Fruit fly (Drosophila melanogaster) whole organism, embryonic: ENCODE results near the gene Spc25.

Experiments
- CG10462 ChIP-seq: fragments of 200-800 bp; sonication (Bioruptor generic); optimal IDR thresholded peaks from 2 replicates; lab custom pipeline; 2016; ENCODE audit warnings: missing biosample characterization, missing genetic modification characterization
- CG10565 ChIP-seq: fragments of 200-800 bp; sonication (Bioruptor generic); optimal IDR thresholded peaks from 3 replicates; lab custom pipeline; 2016; ENCODE audit warnings: missing biosample characterization, mild to moderate bottlenecking, missing genetic modification characterization
- CG12104 ChIP-seq: fragments of 200-800 bp; sonication (Bioruptor generic); optimal IDR thresholded peaks from 3 replicates; lab custom pipeline; 2016; ENCODE audit warnings: missing biosample characterization, missing genetic modification characterization
- CG12155 ChIP-seq: fragments of 200-800 bp; sonication (Bioruptor generic); optimal IDR thresholded peaks from 3 replicates; lab custom pipeline; 2016; ENCODE audit warnings: missing biosample characterization, missing genetic modification characterization
- CG12236 ChIP-seq: fragments of 200-800 bp; sonication (Bioruptor generic); optimal IDR thresholded peaks from 2 replicates; lab custom pipeline; 2016; ENCODE audit warnings: missing biosample characterization, missing genetic modification characterization
- CG13424 ChIP-seq: fragments of 200-800 bp; sonication (Bioruptor generic); optimal IDR thresholded peaks from 2 replicates; lab custom pipeline; 2019; ENCODE audit warnings: missing biosample characterization, mild to moderate bottlenecking, missing genetic modification characterization, moderate library complexity
- CG13624 ChIP-seq: fragments of 200-800 bp; sonication (Bioruptor generic); optimal IDR thresholded peaks from 2 replicates; lab custom pipeline; 2016; ENCODE audit warnings: missing biosample characterization, missing genetic modification characterization
- CG13894 ChIP-seq: fragments of 200-800 bp; sonication (Bioruptor generic); optimal IDR thresholded peaks from 3 replicates; lab custom pipeline; 2018; ENCODE audit warnings: missing biosample characterization, mild to moderate bottlenecking, missing genetic modification characterization, moderate library complexity
- CG14710 ChIP-seq: fragments of 200-800 bp; sonication (Bioruptor generic); optimal IDR thresholded peaks from 3 replicates; lab custom pipeline; 2019; ENCODE audit warnings: missing biosample characterization, mild to moderate bottlenecking, missing genetic modification characterization, moderate library complexity
- CG15696 ChIP-seq: fragments of 200-800 bp; sonication (Bioruptor generic); optimal IDR thresholded peaks from 2 replicates; lab custom pipeline; 2019; ENCODE audit warnings: missing biosample characterization, mild to moderate bottlenecking, missing genetic modification characterization, moderate library complexity
- CG18764 ChIP-seq: fragments of 200-800 bp; sonication (Bioruptor generic); optimal IDR thresholded peaks from 3 replicates; lab custom pipeline; 2016; ENCODE audit warnings: missing biosample characterization, missing genetic modification characterization
- CG2712 ChIP-seq: fragments of 200-800 bp; optimal IDR thresholded peaks from 3 replicates; lab custom pipeline; 2019; ENCODE audit warnings: missing biosample characterization, mild to moderate bottlenecking, missing genetic modification characterization, moderate library complexity
- CG30020 ChIP-seq: fragments of 200-800 bp; optimal IDR thresholded peaks from 2 replicates; lab custom pipeline; 2019; ENCODE audit warnings: missing biosample characterization, mild to moderate bottlenecking, missing genetic modification characterization, moderate library complexity
- CG31365 ChIP-seq: fragments of 200-800 bp; sonication (Bioruptor generic); optimal IDR thresholded peaks from 2 replicates; lab custom pipeline; 2018; ENCODE audit warnings: missing biosample characterization, mild to moderate bottlenecking, missing genetic modification characterization
- CG32767 ChIP-seq: fragments of 200-800 bp; sonication (Bioruptor generic); IDR thresholded peaks from 2 replicates; pipeline ENCODE4 v1.3.6; 2022; ENCODE audit warnings: missing biosample characterization, missing genetic modification characterization
- CG3847 ChIP-seq: fragments of 200-800 bp; sonication (Bioruptor generic); IDR thresholded peaks from 2 replicates; pipeline ENCODE4 v1.3.6; 2022; ENCODE audit warnings: missing biosample characterization, missing genetic modification characterization
- CG42726 ChIP-seq: fragments of 200-800 bp; sonication (Bioruptor generic); IDR thresholded peaks from 2 replicates; pipeline ENCODE4 v1.3.6; 2022; ENCODE audit warnings: missing biosample characterization, missing genetic modification characterization; ENCODE audit not compliant: partially characterized antibody
- CG4424 ChIP-seq: fragments of 200-800 bp; sonication (Bioruptor generic); optimal IDR thresholded peaks from 3 replicates; lab custom pipeline; 2016; ENCODE audit warnings: missing biosample characterization, missing genetic modification characterization
- CG8478 ChIP-seq: fragments of >200 bp; optimal IDR thresholded peaks from 2 replicates; lab custom pipeline; 2018
- CG8765 ChIP-seq: fragments of 200-800 bp; sonication (Bioruptor generic); IDR thresholded peaks from 2 replicates; pipeline ENCODE4 v1.3.6; 2022; ENCODE audit warnings: missing biosample characterization, missing genetic modification characterization
- CG8924 ChIP-seq: fragments of 200-800 bp; optimal IDR thresholded peaks from 3 replicates; lab custom pipeline; 2019; ENCODE audit warnings: missing biosample characterization, mild to moderate bottlenecking, missing genetic modification characterization, moderate library complexity
- CTCF ChIP-seq: fragments of 200-800 bp; sonication (Bioruptor generic); optimal IDR thresholded peaks from 2 replicates; lab custom pipeline; 2017; ENCODE audit warnings: missing biosample characterization, mild to moderate bottlenecking, missing genetic modification characterization, moderate library complexity
- Dfd ChIP-seq, 2 experiments: fragments of >200 bp; optimal IDR thresholded peaks; 2 replicates each; lab custom pipeline; 2017; ENCODE audit warnings: missing biosample characterization in 2 of 2, missing genetic modification characterization in 2 of 2
- Dp ChIP-seq: fragments of 200-800 bp; sonication (Bioruptor generic); optimal IDR thresholded peaks from 2 replicates; lab custom pipeline; 2018; ENCODE audit warnings: missing biosample characterization, mild to moderate bottlenecking, missing genetic modification characterization, moderate library complexity
- E2f1 ChIP-seq: fragments of 200-800 bp; sonication (Bioruptor generic); IDR thresholded peaks from 2 replicates; pipeline ENCODE4 v1.3.6; 2022; ENCODE audit warnings: missing biosample characterization, missing genetic modification characterization
- Hand ChIP-seq: fragments of 200-800 bp; sonication (Bioruptor generic); optimal IDR thresholded peaks from 2 replicates; lab custom pipeline; 2017; ENCODE audit warnings: mild to moderate bottlenecking, missing biosample characterization, missing genetic modification reagents, missing genetic modification characterization
- Lhr ChIP-seq: fragments of 200-800 bp; sonication (Bioruptor generic); optimal IDR thresholded peaks from 3 replicates; lab custom pipeline; 2017; ENCODE audit warnings: mild to moderate bottlenecking, missing biosample characterization, missing genetic modification reagents, missing genetic modification characterization
- Lim3 ChIP-seq: fragments of 200-800 bp; sonication (Bioruptor generic); IDR thresholded peaks from 2 replicates; pipeline ENCODE4 v1.3.6; 2022; ENCODE audit warnings: missing biosample characterization, missing genetic modification characterization
- Lpt ChIP-seq: fragments of >200 bp; optimal IDR thresholded peaks from 2 replicates; lab custom pipeline; 2018; ENCODE audit warnings: missing biosample characterization, missing genetic modification characterization
- Med ChIP-seq: fragments of 200-800 bp; sonication (Bioruptor generic); peaks from one replicate; lab custom pipeline; 2016; ENCODE audit warnings: missing biosample characterization, missing genetic modification characterization, mild to moderate bottlenecking, inconsistent platforms, moderate library complexity
- NC2α ChIP-seq: fragments of 200-800 bp; sonication (Bioruptor generic); optimal IDR thresholded peaks from 2 replicates; lab custom pipeline; 2016; ENCODE audit warnings: missing biosample characterization, missing genetic modification characterization
- Opbp ChIP-seq: fragments of 200-800 bp; sonication (Bioruptor generic); IDR thresholded peaks from 3 replicates; pipeline ENCODE4 v1.3.6; 2022; ENCODE audit warnings: missing biosample characterization, missing genetic modification characterization; ENCODE audit not compliant: partially characterized antibody
- Poxn ChIP-seq: fragments of 200-800 bp; sonication (Bioruptor generic); IDR thresholded peaks from 2 replicates; pipeline ENCODE4 v1.3.6; 2022; ENCODE audit warnings: missing biosample characterization, missing genetic modification characterization
- Sox102F ChIP-seq: fragments of 200-800 bp; sonication (Bioruptor generic); optimal IDR thresholded peaks from 2 replicates; lab custom pipeline; 2018; ENCODE audit warnings: missing biosample characterization, mild to moderate bottlenecking, missing genetic modification characterization, moderate library complexity
- Taf1 ChIP-seq: fragments of 200-800 bp; sonication (Bioruptor generic); IDR thresholded peaks from 2 replicates; pipeline ENCODE4 v1.3.6; 2022; ENCODE audit warnings: missing biosample characterization, missing genetic modification characterization
- Xrp1 ChIP-seq: fragments of 200-800 bp; sonication (Bioruptor generic); IDR thresholded peaks from 2 replicates; pipeline ENCODE4 v1.3.6; 2022; ENCODE audit warnings: missing biosample characterization, missing genetic modification characterization
- bigmax ChIP-seq: fragments of 200-800 bp; sonication (Bioruptor generic); optimal IDR thresholded peaks from 2 replicates; lab custom pipeline; 2018; ENCODE audit warnings: missing biosample characterization, mild to moderate bottlenecking, missing genetic modification characterization
- da ChIP-seq: fragments of 200-800 bp; sonication (Bioruptor generic); optimal IDR thresholded peaks from 2 replicates; lab custom pipeline; 2016; ENCODE audit warnings: missing biosample characterization, missing genetic modification characterization
- disco-r ChIP-seq: fragments of 200-800 bp; sonication (Bioruptor generic); optimal IDR thresholded peaks from 2 replicates; lab custom pipeline; 2016; ENCODE audit warnings: missing biosample characterization, missing genetic modification characterization
- esg ChIP-seq: fragments of 200-800 bp; sonication (Bioruptor generic); conservative IDR thresholded peaks from 2 replicates; pipeline ENCODE4 v1.3.6; 2022; ENCODE audit warnings: missing biosample characterization, missing genetic modification characterization
- fd102C ChIP-seq: fragments of 200-800 bp; sonication (Bioruptor generic); optimal IDR thresholded peaks from 2 replicates; lab custom pipeline; 2018; ENCODE audit warnings: missing biosample characterization, mild to moderate bottlenecking, missing genetic modification characterization, moderate library complexity
- fd96Cb ChIP-seq: fragments of 200-800 bp; sonication (Bioruptor generic); optimal IDR thresholded peaks from 2 replicates; lab custom pipeline; 2018; ENCODE audit warnings: missing biosample characterization, mild to moderate bottlenecking, missing genetic modification characterization, moderate library complexity
- fu2 ChIP-seq: fragments of 200-800 bp; sonication (Bioruptor generic); optimal IDR thresholded peaks from 2 replicates; lab custom pipeline; 2016; ENCODE audit warnings: missing biosample characterization, missing genetic modification characterization
- gcm ChIP-seq: fragments of 200-800 bp; sonication (Bioruptor generic); optimal IDR thresholded peaks from 2 replicates; lab custom pipeline; 2019; ENCODE audit warnings: missing biosample characterization, mild to moderate bottlenecking, missing genetic modification characterization, moderate library complexity
- odd ChIP-seq: fragments of 200-800 bp; sonication (Bioruptor generic); optimal IDR thresholded peaks from 2 replicates; lab custom pipeline; 2017; ENCODE audit warnings: missing biosample characterization, mild to moderate bottlenecking, missing genetic modification characterization
- ranshi ChIP-seq: fragments of 200-800 bp; sonication (Bioruptor generic); IDR thresholded peaks from 2 replicates; pipeline ENCODE4 v1.3.6; 2022; ENCODE audit warnings: missing biosample characterization, missing genetic modification characterization
- run ChIP-seq: fragments of 200-800 bp; sonication (Bioruptor generic); optimal IDR thresholded peaks from 3 replicates; lab custom pipeline; 2018; ENCODE audit warnings: missing biosample characterization, mild to moderate bottlenecking, missing genetic modification characterization
- sc ChIP-seq, 3 experiments: fragments of >200 bp in 2 of 3; fragments of 200-800 bp in 1 of 3; sonication (Bioruptor generic) in 1 of 3; optimal IDR thresholded peaks; 2 replicates in 2 of 3; 3 replicates in 1 of 3; lab custom pipeline; 2017; ENCODE audit warnings: mild to moderate bottlenecking in 1 of 3, missing biosample characterization in 1 of 3, missing genetic modification characterization in 1 of 3, missing genetic modification reagents in 1 of 3
- sug ChIP-seq: fragments of 200-800 bp; optimal IDR thresholded peaks from 2 replicates; lab custom pipeline; 2019; ENCODE audit warnings: missing biosample characterization, mild to moderate bottlenecking, missing genetic modification characterization, moderate library complexity
- tap ChIP-seq: fragments of 200-800 bp; optimal IDR thresholded peaks from 3 replicates; lab custom pipeline; 2019; ENCODE audit warnings: missing biosample characterization, mild to moderate bottlenecking, missing genetic modification characterization, moderate library complexity
- tgo ChIP-seq: fragments of 200-800 bp; sonication (Bioruptor generic); IDR thresholded peaks from 3 replicates; pipeline ENCODE4 v1.3.6; 2022; ENCODE audit warnings: missing biosample characterization, missing genetic modification characterization
- tx ChIP-seq: fragments of 200-800 bp; sonication (Bioruptor generic); optimal IDR thresholded peaks from 2 replicates; lab custom pipeline; 2016; ENCODE audit warnings: missing biosample characterization, missing genetic modification characterization

The Spc25 gene

dm6 chr3R:13012351-13012750 is 50.8 kb downstream of the Spc25 start (continued):
- peak; percentile 65 for TF ChIP-seq CG8924 (tag; lab: Kevin White, UChicago)
- TF ChIP-seq tx (GFP tag; lab: Kevin White, UChicago) = peak; percentile 21
- peak; percentile 60 for TF ChIP-seq CG13624 (GFP tag; lab: Kevin White, UChicago)
- TF ChIP-seq Hand (GFP tag; lab: Kevin White, UChicago) = peak; percentile 50
- peak; percentile 13 for TF ChIP-seq bigmax (GFP tag; lab: Kevin White, UChicago)
- peak; percentile 73 for TF ChIP-seq disco-r (GFP tag; lab: Kevin White, UChicago)
- TF ChIP-seq CG42726 (GFP tag; lab: Robert Waterston, UW) = 0 out of 2 replicates have a peak, but pooled peaks have one; percentile 52
- peak; percentile 55; the same call in 2 of the 3 replicates for TF ChIP-seq tgo
- TF ChIP-seq Lhr (GFP tag; lab: Kevin White, UChicago) = no peak
- no peak for TF ChIP-seq tap
- peak; percentile 36 for TF ChIP-seq CG2712
- no peak for TF ChIP-seq sc (optimal IDR thresholded peaks at IDR 0.05; lab: Kevin White, UChicago)
- no peak for TF ChIP-seq sc (GFP tag; optimal IDR thresholded peaks at IDR 0.05; lab: Kevin White, UChicago)
- TF ChIP-seq CG13894 (tag; lab: Kevin White, UChicago) = no peak
- no peak for TF ChIP-seq Taf1 (GFP tag; lab: Robert Waterston, UW)
- peak; percentile 27 for TF ChIP-seq CG12104
- TF ChIP-seq Dp (GFP tag; lab: Kevin White, UChicago) = no peak
- TF ChIP-seq fd96Cb (tag; lab: Kevin White, UChicago) = no peak
- TF ChIP-seq CG30020 (tag; lab: Kevin White, UChicago) = no peak
- TF ChIP-seq CG14710 (tag; lab: Kevin White, UChicago) = no peak
- no peak for TF ChIP-seq CG31365 (tag; lab: Kevin White, UChicago)
- TF ChIP-seq CG8478 (lab: Kevin White, UChicago) = peak; percentile 89
- TF ChIP-seq CG12155 (GFP tag; lab: Kevin White, UChicago) = peak; percentile 94
- no peak for TF ChIP-seq Lim3 (GFP tag; lab: Robert Waterston, UW)
- TF ChIP-seq CG15696 (tag; lab: Kevin White, UChicago) = peak; percentile 14
- TF ChIP-seq fu2 (GFP tag; lab: Kevin White, UChicago) = peak; percentile 53
- no peak for TF ChIP-seq run
- TF ChIP-seq CG10565 (GFP tag; lab: Kevin White, UChicago) = no peak
- TF ChIP-seq CG12236 (GFP tag; lab: Kevin White, UChicago) = no peak
- peak; percentile 65 for TF ChIP-seq Xrp1
- TF ChIP-seq fd102C = no peak
- TF ChIP-seq CG8765 (GFP tag; lab: Robert Waterston, UW) = peak; percentile 60; the same call in 1 of the 2 replicates
- peak; percentile 55; the same call in 1 of the 2 replicates for TF ChIP-seq ranshi (GFP tag; lab: Robert Waterston, UW)
- TF ChIP-seq CG13424 (tag; lab: Kevin White, UChicago) = peak; percentile 54
- no peak for TF ChIP-seq NC2α
- no peak for TF ChIP-seq Lpt (GFP tag; lab: Kevin White, UChicago)
- TF ChIP-seq Dfd (GFP tag; optimal IDR thresholded peaks at IDR 0.05; lab: Kevin White, UChicago) = no peak
- peak; percentile 51 for TF ChIP-seq esg (GFP tag; lab: Robert Waterston, UW)
- peak; percentile 18 for TF ChIP-seq CG4424 (GFP tag; lab: Kevin White, UChicago)
- TF ChIP-seq odd (GFP tag; lab: Kevin White, UChicago) = peak; percentile 7
- peak; percentile 96 for TF ChIP-seq Med
- TF ChIP-seq da (GFP tag; lab: Kevin White, UChicago) = peak; percentile 38
- peak; percentile 58 for TF ChIP-seq E2f1
- TF ChIP-seq sug = peak; percentile 1
- peak; percentile 52 for TF ChIP-seq CG3847
- no peak for TF ChIP-seq CG10462 (GFP tag; lab: Kevin White, UChicago)
- TF ChIP-seq Opbp (GFP tag; lab: Robert Waterston, UW) = no peak
- TF ChIP-seq Poxn (GFP tag; lab: Robert Waterston, UW) = no peak
- no peak for TF ChIP-seq CG18764 (GFP tag; lab: Kevin White, UChicago)
- peak; percentile 54 for TF ChIP-seq gcm (GFP tag; lab: Kevin White, UChicago)
- TF ChIP-seq CTCF (GFP tag; lab: Kevin White, UChicago) = no peak
- no peak for TF ChIP-seq Sox102F (GFP tag; lab: Kevin White, UChicago)
- TF ChIP-seq CG32767 (GFP tag; lab: Robert Waterston, UW) = 0 out of 2 replicates have a peak, but pooled peaks have one; percentile 45
